Fruit fly (Drosophila melanogaster) whole organism, embryonic: ENCODE results near the gene Prx3.

ENCODE experiments used
- Atf6 ChIP-seq: fragments of 200-800 bp; sonication (Bioruptor generic); IDR thresholded peaks from 2 replicates; pipeline ENCODE4 v1.3.6; 2022; ENCODE audit warnings: missing biosample characterization, missing genetic modification characterization
- BtbVII ChIP-seq: fragments of 200-800 bp; sonication (Bioruptor generic); optimal IDR thresholded peaks from 3 replicates; lab custom pipeline; 2017; ENCODE audit warnings: missing biosample characterization, mild to moderate bottlenecking, missing genetic modification characterization
- CG10147 ChIP-seq: fragments of 200-800 bp; sonication (Bioruptor generic); optimal IDR thresholded peaks from 2 replicates; lab custom pipeline; 2019; ENCODE audit warnings: missing biosample characterization, mild to moderate bottlenecking, missing genetic modification characterization, moderate library complexity
- CG10543 ChIP-seq: fragments of 200-800 bp; sonication (Bioruptor generic); optimal IDR thresholded peaks from 3 replicates; lab custom pipeline; 2017; ENCODE audit warnings: missing biosample characterization, mild to moderate bottlenecking, missing genetic modification characterization, moderate library complexity
- CG10979 ChIP-seq: fragments of 200-800 bp; sonication (Bioruptor generic); optimal IDR thresholded peaks from 2 replicates; lab custom pipeline; 2018; ENCODE audit warnings: missing biosample characterization, mild to moderate bottlenecking, missing genetic modification characterization, moderate library complexity
- CG11695 ChIP-seq: fragments of 200-800 bp; sonication (Bioruptor generic); IDR thresholded peaks from 3 replicates; pipeline ENCODE4 v1.3.6; 2022; ENCODE audit warnings: missing biosample characterization, missing genetic modification characterization
- CG12219 ChIP-seq: fragments of 200-800 bp; sonication (Bioruptor generic); optimal IDR thresholded peaks from 3 replicates; lab custom pipeline; 2018; ENCODE audit warnings: missing biosample characterization, mild to moderate bottlenecking, missing genetic modification characterization
- CG12744 ChIP-seq: fragments of 200-800 bp; sonication (Bioruptor generic); optimal IDR thresholded peaks from 2 replicates; lab custom pipeline; 2016; ENCODE audit warnings: missing biosample characterization, missing genetic modification characterization
- CG13123 ChIP-seq: fragments of 200-800 bp; sonication (Bioruptor generic); optimal IDR thresholded peaks from 2 replicates; lab custom pipeline; 2016; ENCODE audit warnings: missing biosample characterization, missing genetic modification characterization
- CG17359 ChIP-seq: fragments of 200-800 bp; sonication (Bioruptor generic); optimal IDR thresholded peaks from 3 replicates; lab custom pipeline; 2018; ENCODE audit warnings: missing biosample characterization, mild to moderate bottlenecking, missing genetic modification characterization, moderate library complexity
- CG17361 ChIP-seq: fragments of 200-800 bp; sonication (Bioruptor generic); IDR thresholded peaks from 3 replicates; pipeline ENCODE4 v1.3.6; 2022; ENCODE audit warnings: missing biosample characterization, missing genetic modification characterization
- CG18599 ChIP-seq: fragments of 200-800 bp; sonication (Bioruptor generic); optimal IDR thresholded peaks from 3 replicates; lab custom pipeline; 2017; ENCODE audit warnings: missing biosample characterization, missing genetic modification characterization, mild to moderate bottlenecking, moderate library complexity, missing genetic modification reagents
- CG2875 ChIP-seq: fragments of 200-800 bp; sonication (Bioruptor generic); optimal IDR thresholded peaks from 2 replicates; lab custom pipeline; 2017; ENCODE audit warnings: missing biosample characterization, mild to moderate bottlenecking, missing genetic modification characterization, missing genetic modification reagents
- CG34224 ChIP-seq: fragments of 200-800 bp; sonication (Bioruptor generic); IDR thresholded peaks from 3 replicates; pipeline ENCODE4 v1.3.6; 2022; ENCODE audit warnings: missing biosample characterization, missing genetic modification characterization; ENCODE audit not compliant: partially characterized antibody
- CG3995 ChIP-seq: fragments of 200-800 bp; sonication (Bioruptor generic); optimal IDR thresholded peaks from 3 replicates; lab custom pipeline; 2016; ENCODE audit warnings: missing biosample characterization, missing genetic modification characterization
- CG4707 ChIP-seq: fragments of 200-800 bp; sonication (Bioruptor generic); optimal IDR thresholded peaks from 2 replicates; lab custom pipeline; 2018; ENCODE audit warnings: missing biosample characterization, mild to moderate bottlenecking, missing genetic modification characterization, moderate library complexity
- CG7839 ChIP-seq: fragments of 200-800 bp; sonication (Bioruptor generic); optimal IDR thresholded peaks from 3 replicates; lab custom pipeline; 2018; ENCODE audit warnings: missing biosample characterization, mild to moderate bottlenecking, missing genetic modification characterization, moderate library complexity
- CG8765 ChIP-seq: fragments of 200-800 bp; sonication (Bioruptor generic); IDR thresholded peaks from 2 replicates; pipeline ENCODE4 v1.3.6; 2022; ENCODE audit warnings: missing biosample characterization, missing genetic modification characterization
- CG9932 ChIP-seq: fragments of 200-800 bp; sonication (Bioruptor generic); IDR thresholded peaks from 2 replicates; pipeline ENCODE4 v1.3.6; 2022; ENCODE audit warnings: missing biosample characterization, missing genetic modification characterization
- CkIIα-i1 ChIP-seq: fragments of 200-800 bp; sonication (Bioruptor generic); IDR thresholded peaks from 2 replicates; pipeline ENCODE4 v1.3.6; 2022; ENCODE audit warnings: missing biosample characterization, missing genetic modification characterization
- E2f1 ChIP-seq: fragments of 200-800 bp; sonication (Bioruptor generic); IDR thresholded peaks from 2 replicates; pipeline ENCODE4 v1.3.6; 2022; ENCODE audit warnings: missing biosample characterization, missing genetic modification characterization
- Hr51 ChIP-seq, 2 experiments: fragments of 200-800 bp; sonication (Bioruptor generic); optimal IDR thresholded peaks; 2 replicates in 1 of 2; 3 replicates in 1 of 2; lab custom pipeline; 2016 to 2018; ENCODE audit warnings: missing biosample characterization in 2 of 2, missing genetic modification characterization in 2 of 2, mild to moderate bottlenecking in 1 of 2, moderate library complexity in 1 of 2
- Hsf ChIP-seq: fragments of 200-800 bp; sonication (Bioruptor generic); optimal IDR thresholded peaks from 3 replicates; lab custom pipeline; 2016; ENCODE audit warnings: missing biosample characterization, missing genetic modification characterization
- MESR4 ChIP-seq: fragments of 200-800 bp; sonication (Bioruptor generic); optimal IDR thresholded peaks from 2 replicates; lab custom pipeline; 2018; ENCODE audit warnings: missing biosample characterization, mild to moderate bottlenecking, missing genetic modification characterization, moderate library complexity
- Mad ChIP-seq: fragments of 200-800 bp; sonication (Bioruptor generic); optimal IDR thresholded peaks from 2 replicates; lab custom pipeline; 2016; ENCODE audit warnings: missing biosample characterization, missing genetic modification characterization
- NFAT ChIP-seq: fragments of 200-800 bp; sonication (Bioruptor generic); IDR thresholded peaks from 2 replicates; pipeline ENCODE4 v1.3.6; 2022; ENCODE audit warnings: missing biosample characterization, missing genetic modification characterization
- Pdp1 ChIP-seq, 2 experiments: fragments of 200-800 bp; sonication (Bioruptor generic); optimal IDR thresholded peaks; 3 replicates each; lab custom pipeline; 2016; ENCODE audit warnings: missing biosample characterization in 2 of 2, missing genetic modification characterization in 2 of 2, mild to moderate bottlenecking in 1 of 2, moderate library complexity in 1 of 2
- Rfx ChIP-seq: fragments of 200-800 bp; sonication (Bioruptor generic); IDR thresholded peaks from 2 replicates; pipeline ENCODE4 v1.3.6; 2022; ENCODE audit warnings: missing biosample characterization, missing genetic modification characterization
- Ssrp ChIP-seq: fragments of 200-800 bp; sonication (Bioruptor generic); optimal IDR thresholded peaks from 2 replicates; lab custom pipeline; 2018; ENCODE audit warnings: missing biosample characterization, mild to moderate bottlenecking, missing genetic modification characterization, moderate library complexity
- amos ChIP-seq: fragments of 200-800 bp; sonication (Bioruptor generic); IDR thresholded peaks from 2 replicates; pipeline ENCODE4 v1.3.6; 2022; ENCODE audit warnings: missing biosample characterization, missing genetic modification characterization; ENCODE audit not compliant: partially characterized antibody
- ash1 ChIP-seq: fragments of 200-800 bp; sonication (Bioruptor generic); optimal IDR thresholded peaks from 2 replicates; lab custom pipeline; 2018; ENCODE audit warnings: missing biosample characterization, mild to moderate bottlenecking, missing genetic modification characterization
- cwo ChIP-seq: fragments of 200-800 bp; sonication (Bioruptor generic); optimal IDR thresholded peaks from 3 replicates; lab custom pipeline; 2017; ENCODE audit warnings: missing biosample characterization, missing genetic modification characterization, mild to moderate bottlenecking, moderate library complexity, missing genetic modification reagents
- dm ChIP-seq: fragments of 200-800 bp; sonication (Bioruptor generic); optimal IDR thresholded peaks from 3 replicates; lab custom pipeline; 2016; ENCODE audit warnings: missing biosample characterization, missing genetic modification characterization
- dysf ChIP-seq: fragments of 200-800 bp; sonication (Bioruptor generic); IDR thresholded peaks from 3 replicates; pipeline ENCODE4 v1.3.6; 2022; ENCODE audit warnings: missing biosample characterization, missing genetic modification characterization
- fd64A ChIP-seq: fragments of 200-800 bp; sonication (Bioruptor generic); optimal IDR thresholded peaks from 3 replicates; lab custom pipeline; 2018; ENCODE audit warnings: missing biosample characterization, mild to moderate bottlenecking, missing genetic modification characterization
- grau ChIP-seq: fragments of 200-800 bp; optimal IDR thresholded peaks from 3 replicates; lab custom pipeline; 2019; ENCODE audit warnings: missing biosample characterization, mild to moderate bottlenecking, missing genetic modification characterization, moderate library complexity
- gt ChIP-seq: fragments of 200-800 bp; sonication (Bioruptor generic); IDR thresholded peaks from 2 replicates; pipeline ENCODE4 v1.3.6; 2022; ENCODE audit warnings: missing biosample characterization, missing genetic modification characterization
- jigr1 ChIP-seq: fragments of 200-800 bp; sonication (Bioruptor generic); IDR thresholded peaks from 3 replicates; pipeline ENCODE4 v1.3.6; 2022; ENCODE audit warnings: missing biosample characterization, missing genetic modification characterization
- lbe ChIP-seq: fragments of 200-800 bp; sonication (Bioruptor generic); optimal IDR thresholded peaks from 2 replicates; lab custom pipeline; 2016; ENCODE audit warnings: missing biosample characterization, mild to moderate bottlenecking, missing genetic modification characterization
- lmd ChIP-seq: fragments of 200-800 bp; sonication (Bioruptor generic); IDR thresholded peaks from 2 replicates; pipeline ENCODE4 v1.3.6; 2022; ENCODE audit warnings: missing biosample characterization, missing genetic modification characterization
- mirr ChIP-seq: fragments of 200-800 bp; sonication (Bioruptor generic); optimal IDR thresholded peaks from 3 replicates; lab custom pipeline; 2018; ENCODE audit warnings: missing biosample characterization, mild to moderate bottlenecking, missing genetic modification characterization
- org-1 ChIP-seq: fragments of 200-800 bp; sonication (Bioruptor generic); optimal IDR thresholded peaks from 2 replicates; lab custom pipeline; 2017; ENCODE audit warnings: missing biosample characterization, missing genetic modification characterization
- sd ChIP-seq: fragments of 200-800 bp; sonication (Bioruptor generic); optimal IDR thresholded peaks from 3 replicates; lab custom pipeline; 2018; ENCODE audit warnings: missing biosample characterization, mild to moderate bottlenecking, missing genetic modification characterization, moderate library complexity
- slbo ChIP-seq: fragments of 200-800 bp; sonication (Bioruptor generic); IDR thresholded peaks from 2 replicates; pipeline ENCODE4 v1.3.6; 2022; ENCODE audit warnings: missing biosample characterization, missing genetic modification characterization
- tap ChIP-seq: fragments of 200-800 bp; optimal IDR thresholded peaks from 3 replicates; lab custom pipeline; 2019; ENCODE audit warnings: missing biosample characterization, mild to moderate bottlenecking, missing genetic modification characterization, moderate library complexity
- tgo ChIP-seq: fragments of 200-800 bp; sonication (Bioruptor generic); IDR thresholded peaks from 3 replicates; pipeline ENCODE4 v1.3.6; 2022; ENCODE audit warnings: missing biosample characterization, missing genetic modification characterization
- trh ChIP-seq: fragments of 200-800 bp; sonication (Bioruptor generic); optimal IDR thresholded peaks from 2 replicates; lab custom pipeline; 2016; ENCODE audit warnings: missing biosample characterization, missing genetic modification characterization

The Prx3 gene

dm6 chr3R:17530400-17530799, 15.9 kb downstream of the Prx3 start (continued):
- peak; percentile 51 for TF ChIP-seq CG7839 (tag; lab: Kevin White, UChicago)
- no peak for TF ChIP-seq CG2875 (GFP tag; lab: Kevin White, UChicago)
- peak; percentile 36 for TF ChIP-seq grau (tag; lab: Kevin White, UChicago)
- peak; percentile 42; the same call in 1 of the 2 replicates for TF ChIP-seq slbo (GFP tag; lab: Robert Waterston, UW)

- no peak for TF ChIP-seq MESR4 (GFP tag; lab: Kevin White, UChicago)
- no peak for TF ChIP-seq jigr1 (GFP tag; lab: Robert Waterston, UW)
- TF ChIP-seq cwo (GFP tag; lab: Kevin White, UChicago) = peak; percentile 59
- no peak for TF ChIP-seq gt
- TF ChIP-seq mirr = no peak
- no peak for TF ChIP-seq sd (tag; lab: Kevin White, UChicago)
- TF ChIP-seq CG17359 (tag; lab: Kevin White, UChicago) = peak; percentile 41
- TF ChIP-seq CG10147 (GFP tag; lab: Kevin White, UChicago) = peak; percentile 64
- no peak for TF ChIP-seq ash1 (GFP tag; lab: Kevin White, UChicago)
- TF ChIP-seq CG34224 = no peak
- TF ChIP-seq Atf6 (GFP tag; lab: Robert Waterston, UW) = 0 out of 2 replicates have a peak, but pooled peaks have one; percentile 22
- TF ChIP-seq CG10543 (GFP tag; lab: Kevin White, UChicago) = peak; percentile 15
- TF ChIP-seq E2f1 (GFP tag; lab: Robert Waterston, UW) = peak; percentile 41; the same call in 1 of the 2 replicates
- no peak for TF ChIP-seq CG3995 (GFP tag; lab: Kevin White, UChicago)
- TF ChIP-seq CG10979 (tag; lab: Kevin White, UChicago) = no peak
- no peak for TF ChIP-seq trh (GFP tag; lab: Kevin White, UChicago)
- TF ChIP-seq lmd (GFP tag; lab: Robert Waterston, UW) = peak; percentile 45
- TF ChIP-seq dm (GFP tag; lab: Kevin White, UChicago) = no peak
- no peak for TF ChIP-seq CG13123
- TF ChIP-seq CG8765 = no peak
- TF ChIP-seq CG11695 (GFP tag; lab: Robert Waterston, UW) = peak; percentile 42; the same call in 1 of the 3 replicates
- 0 out of 3 replicates have a peak, but pooled peaks have one; percentile 20 for TF ChIP-seq CG17361 (GFP tag; lab: Robert Waterston, UW)
- peak; percentile 64 for TF ChIP-seq Rfx
- peak; percentile 69 for TF ChIP-seq slbo (GFP tag; lab: Robert Waterston, UW)
- no peak for TF ChIP-seq CkIIα-i1 (GFP tag; lab: Robert Waterston, UW)
- TF ChIP-seq lbe = no peak
- peak; percentile 67; the same call in 2 of the 3 replicates for TF ChIP-seq dysf (GFP tag; lab: Robert Waterston, UW)
- TF ChIP-seq tap (tag; lab: Kevin White, UChicago) = peak; percentile 15
- TF ChIP-seq Ssrp (tag; lab: Kevin White, UChicago) = no peak
- no peak for TF ChIP-seq amos (GFP tag; lab: Robert Waterston, UW)
- no peak for TF ChIP-seq CG12744 (GFP tag; lab: Kevin White, UChicago)
- TF ChIP-seq tgo (GFP tag; lab: Robert Waterston, UW) = peak; percentile 47; the same call in 2 of the 3 replicates
- no peak for TF ChIP-seq Pdp1 (GFP tag; optimal IDR thresholded peaks at IDR 0.05; lab: Kevin White, UChicago)
- TF ChIP-seq CG7839 (tag; lab: Kevin White, UChicago) = peak; percentile 62
- TF ChIP-seq Hr51 (GFP tag; optimal IDR thresholded peaks at IDR 0.05; lab: Kevin White, UChicago) = peak; percentile 35 to 46
- TF ChIP-seq CG4707 (GFP tag; lab: Kevin White, UChicago) = no peak
- no peak for TF ChIP-seq NFAT (GFP tag; lab: Robert Waterston, UW)
- TF ChIP-seq fd64A = no peak
- peak; percentile 28; the same call in 1 of the 2 replicates for TF ChIP-seq CG9932 (GFP tag; lab: Robert Waterston, UW)
- TF ChIP-seq CG18599 (GFP tag; lab: Kevin White, UChicago) = peak; percentile 86
- TF ChIP-seq Mad (GFP tag; lab: Kevin White, UChicago) = no peak
- peak; percentile 24 for TF ChIP-seq CG12219 (GFP tag; lab: Kevin White, UChicago)
- TF ChIP-seq BtbVII (GFP tag; lab: Kevin White, UChicago) = peak; percentile 39
- TF ChIP-seq org-1 = peak; percentile 18
- peak; percentile 15 for TF ChIP-seq Hsf (GFP tag; lab: Kevin White, UChicago)
These were observed 20.2 kb downstream of the Prx3 start for dm6 chr3R:17526059-17526592.
